Worm (Caenorhabditis elegans) whole organism, L4/young adult: ENCODE measurements around the gene F20A1.2.

ENCODE experiments used
- W03F9.2 ChIP-seq: fragments of 150-350 bp; optimal IDR thresholded peaks from 2 replicates; lab custom pipeline; 2014; ENCODE audit warnings: missing biosample characterization, missing genetic modification characterization
- dao-5 ChIP-seq: sonication (generic microtip); optimal IDR thresholded peaks from 2 replicates; lab custom pipeline; 2016; ENCODE audit warnings: missing genotype, missing genetic modification characterization, moderate library complexity, missing compliant biosample characterization
- him-1 ChIP-seq: sonication (generic microtip); optimal IDR thresholded peaks from 2 replicates; lab custom pipeline; 2016; ENCODE audit warnings: missing genotype, missing genetic modification reagents, missing genetic modification characterization, missing compliant biosample characterization

The F20A1.2 gene

ce11 chrV:7046005-7046404 lies at the start of gene F20A1.2:
Gene F20A1.2, plus strand, starts transcription at chrV:7046305.
- TF ChIP-seq W03F9.2 (tag; lab: Kevin White, UChicago) (no peak), him-1 (tag; lab: Kevin White, UChicago) (no peak), dao-5 (tag; lab: Kevin White, UChicago) (no peak)

- no peak for TF ChIP-seq dao-5 (tag; lab: Kevin White, UChicago)
- no peak for TF ChIP-seq W03F9.2 (tag; lab: Kevin White, UChicago)
- TF ChIP-seq him-1 (tag; lab: Kevin White, UChicago): no peak
These were observed 49.0 kb upstream of the F20A1.2 start, which contains the start of gene nhr-107 for ce11 chrV:6997041-6997552. Gene nhr-107, minus strand, starts transcription at chrV:6997091.

- TF ChIP-seq him-1 (tag; lab: Kevin White, UChicago): no peak
- TF ChIP-seq dao-5 (tag; lab: Kevin White, UChicago): no peak
- TF ChIP-seq W03F9.2 (tag; lab: Kevin White, UChicago): no peak
These were observed 47.7 kb upstream of the F20A1.2 start, which contains the start of gene nhr-42 for ce11 chrV:6998303-6998884. Gene nhr-42, plus strand, starts transcription at chrV:6998819.

ce11 chrV:7000734-7001133 lies 45.4 kb upstream of the F20A1.2 start:
- no peak for TF ChIP-seq W03F9.2 (tag; lab: Kevin White, UChicago)
- TF ChIP-seq him-1 (tag; lab: Kevin White, UChicago): no peak
- no peak for TF ChIP-seq dao-5 (tag; lab: Kevin White, UChicago)

- TF ChIP-seq dao-5 (tag; lab: Kevin White, UChicago): no peak
- no peak for TF ChIP-seq him-1 (tag; lab: Kevin White, UChicago)
- TF ChIP-seq W03F9.2 (tag; lab: Kevin White, UChicago): no peak
These were observed 42.3 kb upstream of the F20A1.2 start, which contains the start of gene srab-4 for ce11 chrV:7003850-7004249. Gene srab-4, plus strand, starts transcription at chrV:7004150.

- TF ChIP-seq him-1 (tag; lab: Kevin White, UChicago) (no peak), W03F9.2 (tag; lab: Kevin White, UChicago) (no peak), dao-5 (tag; lab: Kevin White, UChicago) (no peak)
These were observed 40.1 kb upstream of the F20A1.2 start, which contains the start of gene spig-10 for ce11 chrV:7005964-7006363. Gene spig-10, plus strand, starts transcription at chrV:7006264.

ce11 chrV:7007307-7007706 lies 38.8 kb upstream of the F20A1.2 start, which contains the start of gene drd-10:
Gene drd-10, plus strand, starts transcription at chrV:7007607.
- no peak for TF ChIP-seq dao-5 (tag; lab: Kevin White, UChicago)
- TF ChIP-seq W03F9.2 (tag; lab: Kevin White, UChicago): no peak
- TF ChIP-seq him-1 (tag; lab: Kevin White, UChicago): no peak

- TF ChIP-seq dao-5 (tag; lab: Kevin White, UChicago) (no peak), him-1 (tag; lab: Kevin White, UChicago) (no peak), W03F9.2 (tag; lab: Kevin White, UChicago) (no peak)
These were observed 36.6 kb upstream of the F20A1.2 start, which contains the start of gene C33G8.2 for ce11 chrV:7009461-7009860. Gene C33G8.2, plus strand, starts transcription at chrV:7009761.

ce11 chrV:7012617-7013016 lies 33.5 kb upstream of the F20A1.2 start, which contains the start of gene srw-127:
Gene srw-127, plus strand, starts transcription at chrV:7012917.
- TF ChIP-seq him-1 (tag; lab: Kevin White, UChicago): no peak
- TF ChIP-seq dao-5 (tag; lab: Kevin White, UChicago): no peak
- no peak for TF ChIP-seq W03F9.2 (tag; lab: Kevin White, UChicago)

- TF ChIP-seq him-1 (tag; lab: Kevin White, UChicago) (no peak), W03F9.2 (tag; lab: Kevin White, UChicago) (no peak), dao-5 (tag; lab: Kevin White, UChicago) (no peak)
These were observed 30.2 kb upstream of the F20A1.2 start, which contains the start of gene C33G8.13 for ce11 chrV:7015872-7016271. Gene C33G8.13, minus strand, starts transcription at chrV:7015972.

ce11 chrV:7017059-7017458 lies 29.0 kb upstream of the F20A1.2 start, which contains the start of gene srsx-32:
Gene srsx-32, plus strand, starts transcription at chrV:7017359.
- TF ChIP-seq him-1 (tag; lab: Kevin White, UChicago): no peak

ce11 chrV:7021772-7022171 lies 24.3 kb upstream of the F20A1.2 start, which contains the start of gene F20A1.4:
Gene F20A1.4, minus strand, starts transcription at chrV:7021872.
- TF ChIP-seq W03F9.2 (tag; lab: Kevin White, UChicago): no peak
- TF ChIP-seq dao-5 (tag; lab: Kevin White, UChicago): no peak
- no peak for TF ChIP-seq him-1 (tag; lab: Kevin White, UChicago)

ce11 chrV:7022981-7023380 lies 23.1 kb upstream of the F20A1.2 start:
- TF ChIP-seq him-1 (tag; lab: Kevin White, UChicago) (no peak), W03F9.2 (tag; lab: Kevin White, UChicago) (no peak), dao-5 (tag; lab: Kevin White, UChicago) (no peak)
